Worm (Caenorhabditis elegans) whole organism, L4 larva: ENCODE data around the gene R07C12.3.
"Not testable (repeated sequence)": the region's sequence is repeated elsewhere in the genome, so short reads cannot be mapped to it uniquely, and the experiment has no call there.

Experiments used
- D1046.2 ChIP-seq: fragments of 200-800 bp; sonication (Bioruptor generic); IDR thresholded peaks from 2 replicates; pipeline ENCODE4 v1.3.6; 2022; ENCODE audit warnings: missing genetic modification characterization, missing compliant biosample characterization
- saeg-2 ChIP-seq: fragments of 200-800 bp; sonication (Bioruptor generic); IDR thresholded peaks from 2 replicates; pipeline ENCODE4 v1.3.6; 2022; ENCODE audit warnings: missing genetic modification reagents, missing genetic modification characterization, missing compliant biosample characterization
- spr-1 ChIP-seq: sonication (generic microtip); optimal IDR thresholded peaks from 2 replicates; lab custom pipeline; 2016; ENCODE audit warnings: mild to moderate bottlenecking, missing genetic modification characterization, missing compliant biosample characterization

The R07C12.3 gene

ce11 chrIV:4186099-4186498 lies 41.2 kb downstream of the R07C12.3 start, which contains the start of gene K08D10.11:
K08D10.11 (minus strand) TSS chrIV:4186199.
- not testable (repeated sequence) for TF ChIP-seq D1046.2 (GFP tag; lab: Robert Waterston, UW); saeg-2 (GFP tag; lab: Robert Waterston, UW); spr-1 (tag; lab: Kevin White, UChicago)
